Fruit fly (Drosophila melanogaster): ENCODE data around the gene Rpt3R.

- TF ChIP-seq CG34367 (tag; optimal IDR thresholded peaks at IDR 0.05) (no peak), CG12605 (GFP tag; IDR thresholded peaks at IDR 0.05) (no peak), CG8301 (tag; optimal IDR thresholded peaks at IDR 0.05) (no peak), rn (GFP tag; IDR thresholded peaks at IDR 0.05) (no peak), Pif1A (GFP tag; optimal IDR thresholded peaks at IDR 0.05) (no peak), gl (tag; optimal IDR thresholded peaks at IDR 0.05) (no peak), CG14655 (GFP tag; optimal IDR thresholded peaks at IDR 0.05) (no peak), fd96Ca (GFP tag; IDR thresholded peaks at IDR 0.05) (no peak)
Observed at dm6 chr3R:9759360-9760191, 3.3 kb upstream of the Rpt3R start, which contains the start of gene Mpi.
